Fruit fly (Drosophila melanogaster): ENCODE measurements around the gene CG15169.

Gene CG15169

DNA sequence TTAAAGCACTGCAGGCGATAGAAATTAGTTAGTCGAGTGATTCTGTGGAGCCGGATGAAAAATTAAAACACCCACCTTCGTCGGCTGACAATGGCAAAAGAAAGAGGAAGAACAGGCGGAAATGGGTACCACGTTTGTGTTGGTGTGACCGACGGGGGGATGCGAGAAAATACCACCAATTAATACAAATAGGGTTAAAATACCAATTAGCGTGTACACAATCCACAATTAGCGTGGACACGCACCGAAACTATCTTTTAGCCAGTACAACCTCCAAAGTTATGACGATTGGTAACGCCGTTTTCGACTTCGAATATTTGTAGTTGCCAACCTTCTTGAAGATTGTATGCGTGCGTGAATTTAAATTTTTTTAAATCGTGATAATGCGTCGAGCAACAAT lies 18.3 kb downstream of the CG15169 start, which contains the start of gene RpL30 (continued):
- TF ChIP-seq esg (GFP tag; conservative IDR thresholded peaks at IDR 0.05) (0 out of 2 replicates have a peak, but pooled peaks have one; percentile 39), ash1 (GFP tag; optimal IDR thresholded peaks at IDR 0.05) (peak; percentile 95), ken (GFP tag; IDR thresholded peaks at IDR 0.05) (peak; percentile 88), NfI (GFP tag; optimal IDR thresholded peaks at IDR 0.05) (peak; percentile 93), Atf3 (GFP tag; optimal IDR thresholded peaks at IDR 0.05) (peak; percentile 57), fru (optimal IDR thresholded peaks at IDR 0.05) (no peak), CG4854 (GFP tag; optimal IDR thresholded peaks at IDR 0.05) (peak; percentile 98), CG1647 (GFP tag; optimal IDR thresholded peaks at IDR 0.05) (peak; percentile 84), Camta (GFP tag; optimal IDR thresholded peaks at IDR 0.05) (peak; percentile 87), CTCF (GFP tag; optimal IDR thresholded peaks at IDR 0.05) (peak; percentile 72), jing (GFP tag; optimal IDR thresholded peaks at IDR 0.05) (peak; percentile 66), tap (tag; optimal IDR thresholded peaks at IDR 0.05) (peak; percentile 77), crp (GFP tag; optimal IDR thresholded peaks at IDR 0.05) (peak in 1 of 2 experiments; percentile 70), CG6683 (GFP tag; optimal IDR thresholded peaks at IDR 0.05) (peak; percentile 92), gro (GFP tag; optimal IDR thresholded peaks at IDR 0.05) (peak; percentile 90), CG31441 (GFP tag; IDR thresholded peaks at IDR 0.05) (peak; percentile 90), CG12744 (GFP tag; optimal IDR thresholded peaks at IDR 0.05) (peak; percentile 88), CG12769 (tag; optimal IDR thresholded peaks at IDR 0.05) (peak; percentile 94), CG14014 (GFP tag; IDR thresholded peaks at IDR 0.05) (peak; percentile 90), CG15011 (GFP tag; optimal IDR thresholded peaks at IDR 0.05) (peak; percentile 89), CG12659 (GFP tag; optimal IDR thresholded peaks at IDR 0.05) (peak; percentile 96), CG32772 (GFP tag; IDR thresholded peaks at IDR 0.05) (peak; percentile 41; the same call in 1 of the 2 replicates), ro (GFP tag; IDR thresholded peaks at IDR 0.05) (peak; percentile 44; the same call in 1 of the 2 replicates), CG8359 (GFP tag; optimal IDR thresholded peaks at IDR 0.05; ENCODE audit: borderline replicate concordance) (peak; percentile 74), CG12155 (GFP tag; optimal IDR thresholded peaks at IDR 0.05) (peak; percentile 68), CG3726 (GFP tag; IDR thresholded peaks at IDR 0.05) (peak; percentile 81), gt (GFP tag; IDR thresholded peaks at IDR 0.05) (0 out of 2 replicates have a peak, but pooled peaks have one; percentile 43), Dek (tag; optimal IDR thresholded peaks at IDR 0.05) (peak; percentile 87), CG1529 (GFP tag; optimal IDR thresholded peaks at IDR 0.05) (peak; percentile 85), Sox100B (GFP tag; optimal IDR thresholded peaks at IDR 0.05) (peak; percentile 75), CG14667 (GFP tag; IDR thresholded peaks at IDR 0.05) (peak; percentile 54), cwo (GFP tag; optimal IDR thresholded peaks at IDR 0.05) (peak; percentile 79), CG10431 (GFP tag; optimal IDR thresholded peaks at IDR 0.05) (peak; percentile 94), CG17359 (tag; optimal IDR thresholded peaks at IDR 0.05) (peak; percentile 88), seq (GFP tag; IDR thresholded peaks at IDR 0.05) (peak; percentile 90), CG18764 (GFP tag; optimal IDR thresholded peaks at IDR 0.05) (peak; percentile 86), danr (GFP tag; IDR thresholded peaks at IDR 0.05) (0 out of 2 replicates have a peak, but pooled peaks have one; percentile 27), Hr3 (GFP tag; optimal IDR thresholded peaks at IDR 0.05) (peak; percentile 51), Bgb (GFP tag; IDR thresholded peaks at IDR 0.05; ENCODE audit: partially characterized antibody) (peak; percentile 76), Dref (GFP tag; IDR thresholded peaks at IDR 0.05) (peak; percentile 52), CG34422 (GFP tag; IDR thresholded peaks at IDR 0.05) (peak; percentile 90), grn (GFP tag; optimal IDR thresholded peaks at IDR 0.05) (peak; percentile 90), Fer2 (tag; optimal IDR thresholded peaks at IDR 0.05) (peak; percentile 68), repo (GFP tag; optimal IDR thresholded peaks at IDR 0.05) (peak; percentile 90), tup (GFP tag; optimal IDR thresholded peaks at IDR 0.05) (no peak), kah (GFP tag; optimal IDR thresholded peaks at IDR 0.05) (peak; percentile 88), ftz-f1 (GFP tag; optimal IDR thresholded peaks at IDR 0.05) (peak; percentile 91), ham (GFP tag; IDR thresholded peaks at IDR 0.05) (peak; percentile 83; the same call in 1 of the 2 replicates), Hmr (GFP tag; optimal IDR thresholded peaks at IDR 0.05) (peak; percentile 99), CG11696 (GFP tag; IDR thresholded peaks at IDR 0.05) (no peak; the same call in 1 of the 2 replicates), H2.0 (GFP tag; IDR thresholded peaks at IDR 0.05) (peak; percentile 84)

Data from whole organism, embryonic.